Worm (Caenorhabditis elegans) whole organism, mixed stage, embryonic: ENCODE data around the gene F07E5.12.

ENCODE experiments used
- M03D4.4 ChIP-seq: sonication (generic microtip); optimal IDR thresholded peaks from 2 replicates; lab custom pipeline; 2017; ENCODE audit warnings: mild to moderate bottlenecking, missing genetic modification characterization, missing compliant biosample characterization
- bed-3 ChIP-seq: fragments of 200-800 bp; sonication (Bioruptor generic); optimal IDR thresholded peaks from 3 replicates; lab custom pipeline; 2018; ENCODE audit warnings: mild to moderate bottlenecking, missing genetic modification characterization, moderate library complexity, missing compliant biosample characterization
- ces-1 ChIP-seq: fragments of 150-350 bp; optimal IDR thresholded peaks from 2 replicates; lab custom pipeline; 2014; ENCODE audit warnings: missing biosample characterization, missing genetic modification reagents, missing genetic modification characterization
- drap-1 ChIP-seq: fragments of 200-800 bp; sonication (Bioruptor generic); optimal IDR thresholded peaks from 3 replicates; lab custom pipeline; 2018; ENCODE audit warnings: mild to moderate bottlenecking, missing genetic modification characterization, missing compliant biosample characterization
- elt-1 ChIP-seq: sonication (generic microtip); optimal IDR thresholded peaks from 2 replicates; lab custom pipeline; 2017; ENCODE audit warnings: missing genetic modification characterization, mild to moderate bottlenecking, missing compliant biosample characterization, antibody characterized with exemption, moderate library complexity, borderline replicate concordance; ENCODE audit not compliant: insufficient read depth
- elt-3 ChIP-seq: fragments of 150-350 bp; optimal IDR thresholded peaks from 2 replicates; lab custom pipeline; 2014; ENCODE audit warnings: missing biosample characterization, missing genetic modification characterization
- flh-1 ChIP-seq: fragments of 200-800 bp; sonication (Bioruptor generic); optimal IDR thresholded peaks from 2 replicates; lab custom pipeline; 2018; ENCODE audit warnings: mild to moderate bottlenecking, missing genetic modification characterization, moderate library complexity, missing compliant biosample characterization
- hlh-1 ChIP-seq: fragments of 150-350 bp; optimal IDR thresholded peaks from 2 replicates; lab custom pipeline; 2014; ENCODE audit warnings: missing biosample characterization, missing genetic modification reagents, missing genetic modification characterization
- nhr-12 ChIP-seq: fragments of 150-350 bp; optimal IDR thresholded peaks from 2 replicates; lab custom pipeline; 2014; ENCODE audit warnings: missing biosample characterization, missing genetic modification characterization
- nhr-2 ChIP-seq: fragments of 150-350 bp; optimal IDR thresholded peaks from 2 replicates; lab custom pipeline; 2014; ENCODE audit warnings: missing biosample characterization, missing genetic modification characterization
- pha-4 ChIP-seq: fragments of 150-350 bp; optimal IDR thresholded peaks from 2 replicates; lab custom pipeline; 2018; ENCODE audit warnings: missing biosample characterization, missing genetic modification reagents, missing genetic modification characterization
- snpc-4 ChIP-seq: fragments of 150-350 bp; optimal IDR thresholded peaks from 2 replicates; lab custom pipeline; 2014; ENCODE audit warnings: missing biosample characterization, missing genetic modification characterization
- sptf-1 ChIP-seq: sonication (generic microtip); optimal IDR thresholded peaks from 2 replicates; lab custom pipeline; 2017; ENCODE audit warnings: mild to moderate bottlenecking, missing genetic modification characterization, moderate library complexity, missing compliant biosample characterization
- unc-39 ChIP-seq: fragments of 150-350 bp; optimal IDR thresholded peaks from 2 replicates; lab custom pipeline; 2014; ENCODE audit warnings: missing biosample characterization, missing genetic modification characterization

DNA sequence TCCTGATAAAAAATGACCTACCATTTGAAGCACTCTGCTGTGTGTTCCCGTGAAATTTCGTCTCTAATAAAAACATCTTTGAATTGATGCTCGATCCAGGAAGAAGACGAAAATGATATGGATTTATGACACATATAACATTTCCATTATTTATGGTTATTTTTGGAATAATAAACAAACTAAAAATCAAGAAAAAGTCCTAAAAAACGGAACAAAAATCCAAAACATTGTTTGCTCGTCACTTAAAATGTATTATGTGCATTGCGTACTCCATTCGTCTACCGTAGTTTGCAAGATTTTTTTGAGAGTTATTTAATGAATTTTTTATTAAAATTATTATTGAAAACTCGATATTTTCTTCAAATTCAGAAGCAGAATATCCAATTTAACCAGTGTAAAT is 25.3 kb upstream of the F07E5.12 start, which contains the start of gene bath-20:
- no peak for TF ChIP-seq hlh-1 (tag; lab: Kevin White, UChicago)
- TF ChIP-seq drap-1 (GFP tag; lab: Kevin White, UChicago) = no peak
- no peak for TF ChIP-seq snpc-4 (tag; lab: Kevin White, UChicago)
- TF ChIP-seq pha-4 (tag; lab: Kevin White, UChicago) = no peak
- no peak for TF ChIP-seq elt-3 (tag; lab: Kevin White, UChicago)
- TF ChIP-seq sptf-1 (tag; lab: Kevin White, UChicago) = no peak
- TF ChIP-seq flh-1 (GFP tag; lab: Kevin White, UChicago) = no peak
- no peak for TF ChIP-seq nhr-12
- TF ChIP-seq nhr-2 (tag; lab: Kevin White, UChicago) = no peak
- no peak for TF ChIP-seq bed-3 (GFP tag; lab: Kevin White, UChicago)
- TF ChIP-seq ces-1 (GFP tag; lab: Kevin White, UChicago) = no peak
- no peak for TF ChIP-seq elt-1 (tag; lab: Kevin White, UChicago)
- TF ChIP-seq M03D4.4 (tag; lab: Kevin White, UChicago) = no peak
- no peak for TF ChIP-seq unc-39 (tag; lab: Kevin White, UChicago)
